Worm (Caenorhabditis elegans): ENCODE data around the gene T07C4.12.

DNA sequence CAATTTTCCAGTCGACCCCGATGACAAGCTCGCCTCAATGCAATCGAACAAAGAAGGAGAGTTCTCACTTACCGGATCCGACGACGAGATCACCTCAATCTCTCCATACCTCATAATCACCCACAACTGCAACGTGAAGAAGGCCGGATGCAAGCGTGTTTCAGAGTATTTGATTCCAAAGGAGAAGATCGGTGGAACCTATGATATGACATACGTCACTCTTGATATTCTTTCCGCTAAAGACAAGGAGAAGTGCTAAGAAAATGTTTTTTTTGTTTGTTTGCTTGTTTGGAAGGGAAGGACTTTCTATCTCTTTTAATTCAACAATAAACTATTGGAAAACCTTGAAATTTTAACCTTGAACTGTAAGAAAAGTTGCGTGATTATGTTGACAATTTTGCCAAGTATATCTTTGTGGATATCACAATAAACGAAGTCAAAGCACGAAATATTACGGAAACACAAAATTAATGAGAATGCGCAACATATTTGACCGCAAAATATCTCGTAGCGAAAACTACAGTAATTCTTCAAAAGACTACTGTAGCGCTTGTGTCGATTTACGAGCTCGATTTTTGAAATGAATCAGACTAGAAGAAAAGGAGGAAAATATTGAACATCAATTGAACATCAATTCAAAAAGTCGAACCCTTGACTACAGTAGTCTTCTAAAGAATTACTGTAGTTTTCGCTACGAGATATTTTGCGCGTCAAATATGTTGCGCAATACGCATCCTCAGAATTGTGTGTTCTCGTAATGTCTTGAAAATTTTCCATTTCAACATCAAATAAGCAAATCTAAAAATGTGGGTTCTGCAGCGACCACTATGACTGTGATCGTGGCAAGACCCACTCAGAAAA is 6.8 kb upstream of the T07C4.12 start:
- TF ChIP-seq nhr-12 (tag; optimal IDR thresholded peaks at IDR 0.05) (no peak), nhr-76 (tag; optimal IDR thresholded peaks at IDR 0.05) (no peak), pha-4 (tag; optimal IDR thresholded peaks at IDR 0.05) (no peak), ZK546.5 (tag; optimal IDR thresholded peaks at IDR 0.05) (no peak), tbx-2 (tag; optimal IDR thresholded peaks at IDR 0.05) (no peak), snpc-4 (tag; optimal IDR thresholded peaks at IDR 0.05) (no peak), fkh-10 (GFP tag; optimal IDR thresholded peaks at IDR 0.05) (no peak), nhr-28 (tag; optimal IDR thresholded peaks at IDR 0.05) (no peak), nhr-237 (tag; optimal IDR thresholded peaks at IDR 0.05) (no peak)
